Worm (Caenorhabditis elegans): Measurements from ENCODE around the gene clec-118.

- no peak for TF ChIP-seq egl-27 (tag; optimal IDR thresholded peaks at IDR 0.05)
- TF ChIP-seq unc-62 (GFP tag; optimal IDR thresholded peaks at IDR 0.05 in 1 of 2) = peak in 1 of 2 experiments; percentile 10
- no peak for TF ChIP-seq unc-62 (tag; optimal IDR thresholded peaks at IDR 0.05)
- TF ChIP-seq pqm-1 (tag; optimal IDR thresholded peaks at IDR 0.05) = no peak
- no peak for TF ChIP-seq nhr-77 (tag; optimal IDR thresholded peaks at IDR 0.05)
- TF ChIP-seq ZK546.5 (tag; optimal IDR thresholded peaks at IDR 0.05) = no peak
- TF ChIP-seq tag-97 (GFP tag; IDR thresholded peaks at IDR 0.05) = no peak
- TF ChIP-seq F44E2.7 (GFP tag; IDR thresholded peaks at IDR 0.05) = no peak
- TF ChIP-seq ceh-82 (tag; optimal IDR thresholded peaks at IDR 0.05) = no peak
- TF ChIP-seq fkh-10 (GFP tag; optimal IDR thresholded peaks at IDR 0.05) = no peak
- TF ChIP-seq nhr-102 (tag; optimal IDR thresholded peaks at IDR 0.05) = no peak
- no peak for TF ChIP-seq zfp-3 (GFP tag; conservative IDR thresholded peaks at IDR 0.05)
- TF ChIP-seq ces-1 (GFP tag; optimal IDR thresholded peaks at IDR 0.05) = no peak
Observed at ce11 chrII:608341-608740, 3.9 kb downstream of the clec-118 start, which contains the start of gene W04H10.6.

Data from whole organism, L4 larva.